Worm (Caenorhabditis elegans): ENCODE data around the gene nsy-7.

Gene nsy-7

DNA sequence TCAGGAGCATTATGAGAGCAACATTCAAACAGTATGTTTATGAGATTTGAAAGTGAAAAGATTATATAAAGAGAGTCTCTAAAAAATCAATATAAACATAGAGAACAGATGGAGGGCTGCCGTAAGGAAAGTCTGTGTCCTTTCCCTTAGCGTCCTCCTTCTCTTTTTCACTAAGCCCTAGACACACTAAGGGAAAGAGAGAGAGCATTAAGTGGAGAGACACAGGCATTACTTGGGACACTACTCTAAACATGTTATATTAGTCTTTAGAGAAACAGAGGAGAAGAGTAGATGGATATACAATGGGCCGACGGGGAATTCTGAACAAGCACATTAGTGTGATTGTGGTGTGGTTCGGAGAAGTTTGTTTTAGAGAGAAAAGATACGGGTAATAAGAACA lies 9.9 kb upstream of the nsy-7 start:
- TF ChIP-seq F13H6.1 (tag; optimal IDR thresholded peaks at IDR 0.05) (no peak), mdl-1 (tag; optimal IDR thresholded peaks at IDR 0.05) (no peak), nhr-10 (tag; optimal IDR thresholded peaks at IDR 0.05) (no peak), blmp-1 (tag; optimal IDR thresholded peaks at IDR 0.05; ENCODE audit: insufficient read depth) (no peak), sem-4 (tag; optimal IDR thresholded peaks at IDR 0.05) (no peak), nhr-23 (tag; optimal IDR thresholded peaks at IDR 0.05) (no peak), nhr-6 (tag; optimal IDR thresholded peaks at IDR 0.05) (no peak), ztf-1 (GFP tag; conservative IDR thresholded peaks at IDR 0.05) (no peak), ama-1 (optimal IDR thresholded peaks at IDR 0.05) (no peak), nhr-25 (tag; optimal IDR thresholded peaks at IDR 0.05) (no peak), lin-13 (GFP tag; optimal IDR thresholded peaks at IDR 0.05) (no peak), ztf-4 (tag; optimal IDR thresholded peaks at IDR 0.05) (no peak), mbf-1 (tag; optimal IDR thresholded peaks at IDR 0.05) (no peak), sma-3 (GFP tag; optimal IDR thresholded peaks at IDR 0.05) (no peak), nhr-21 (tag; optimal IDR thresholded peaks at IDR 0.05) (no peak), aly-2 (tag; optimal IDR thresholded peaks at IDR 0.05) (no peak)

DNA sequence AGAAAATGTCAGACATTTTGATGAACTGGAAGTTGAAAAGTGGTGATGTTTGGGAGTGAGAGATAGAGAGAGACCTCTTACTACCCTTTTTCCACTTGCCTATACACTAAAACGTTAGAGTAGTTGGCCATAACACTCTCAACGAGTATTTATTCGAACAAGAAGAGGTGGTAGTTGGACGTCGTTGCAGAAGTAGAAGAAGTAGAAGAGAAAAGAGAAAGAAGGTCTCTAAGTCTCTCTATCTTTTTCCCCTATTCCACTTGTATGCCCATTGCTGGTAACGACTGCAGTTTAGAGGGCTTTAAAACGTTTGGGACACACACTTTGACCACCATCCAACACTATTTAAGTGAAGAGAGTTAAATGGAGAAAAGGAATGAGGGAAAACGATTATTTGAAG lies 5.1 kb upstream of the nsy-7 start:
- TF ChIP-seq F13H6.1 (tag; optimal IDR thresholded peaks at IDR 0.05): no peak
- TF ChIP-seq nhr-25 (tag; optimal IDR thresholded peaks at IDR 0.05): no peak
- no peak for TF ChIP-seq lin-39 (tag; optimal IDR thresholded peaks at IDR 0.05)
- no peak for TF ChIP-seq unc-39 (tag; optimal IDR thresholded peaks at IDR 0.05)
- TF ChIP-seq lsy-2 (tag; optimal IDR thresholded peaks at IDR 0.05): no peak
- no peak for TF ChIP-seq zag-1 (tag; optimal IDR thresholded peaks at IDR 0.05)
- TF ChIP-seq aly-2 (tag; optimal IDR thresholded peaks at IDR 0.05): no peak
- TF ChIP-seq ztf-11 (tag; optimal IDR thresholded peaks at IDR 0.05): no peak

DNA sequence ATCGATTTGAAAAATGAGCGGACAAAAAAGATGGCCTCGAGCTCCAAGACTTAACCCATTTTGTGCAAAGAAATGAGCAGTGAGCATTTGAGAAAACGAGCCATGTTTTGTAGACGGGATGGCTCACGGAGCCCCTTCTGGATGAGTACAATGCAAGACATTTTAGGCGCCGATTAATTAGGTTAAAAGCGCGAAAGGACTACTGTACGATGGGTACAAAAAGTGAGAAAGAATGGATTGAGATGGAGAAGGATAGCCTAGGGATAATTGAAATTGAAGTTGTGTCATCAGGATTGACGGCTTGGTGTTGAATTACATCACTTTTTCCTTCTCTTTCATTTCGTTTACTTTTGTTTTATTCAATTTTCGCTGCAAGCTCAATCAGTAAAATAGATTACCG lies 5.7 kb downstream of the nsy-7 start:
- no peak for TF ChIP-seq nhr-12 (tag; optimal IDR thresholded peaks at IDR 0.05)

DNA sequence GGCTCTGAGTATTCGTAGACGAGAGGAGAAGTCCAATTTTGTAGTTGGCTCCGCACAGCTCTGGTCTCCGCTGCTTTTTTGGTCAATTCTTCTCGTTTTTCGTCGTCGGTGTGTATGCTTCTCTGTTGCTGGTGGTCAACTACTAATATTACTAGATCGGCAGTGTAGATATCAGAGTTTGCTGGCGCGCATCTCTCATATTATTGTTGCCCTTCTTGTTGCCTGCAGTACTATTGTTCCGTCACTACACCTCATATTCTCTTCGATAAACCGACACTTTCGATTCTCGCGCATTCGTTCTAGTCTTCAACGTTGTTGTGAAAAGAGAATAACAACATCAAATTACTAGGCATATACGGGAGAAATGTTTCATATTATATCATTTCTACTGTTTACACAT lies 6.3 kb downstream of the nsy-7 start:
- no peak for TF ChIP-seq nhr-23 (tag; optimal IDR thresholded peaks at IDR 0.05)
- TF ChIP-seq nhr-21 (tag; optimal IDR thresholded peaks at IDR 0.05): no peak
- TF ChIP-seq ZK546.5 (tag; optimal IDR thresholded peaks at IDR 0.05): no peak
- TF ChIP-seq Y55F3AM.14 (GFP tag; optimal IDR thresholded peaks at IDR 0.05): no peak
- TF ChIP-seq fos-1 (tag; optimal IDR thresholded peaks at IDR 0.05): no peak
- TF ChIP-seq nhr-77 (tag; optimal IDR thresholded peaks at IDR 0.05): no peak
- TF ChIP-seq ama-1 (optimal IDR thresholded peaks at IDR 0.05): no peak
- no peak for TF ChIP-seq ztf-4 (tag; optimal IDR thresholded peaks at IDR 0.05)
- no peak for TF ChIP-seq nhr-25 (tag; optimal IDR thresholded peaks at IDR 0.05)
- TF ChIP-seq lin-39 (tag; optimal IDR thresholded peaks at IDR 0.05): no peak
- no peak for TF ChIP-seq elt-3 (tag; optimal IDR thresholded peaks at IDR 0.05)
- TF ChIP-seq skn-1 (tag; optimal IDR thresholded peaks at IDR 0.05): no peak
- no peak for TF ChIP-seq egl-27 (tag; optimal IDR thresholded peaks at IDR 0.05)
- TF ChIP-seq ztf-11 (tag; optimal IDR thresholded peaks at IDR 0.05): no peak
- no peak for TF ChIP-seq mdl-1 (tag; optimal IDR thresholded peaks at IDR 0.05)
- no peak for TF ChIP-seq snpc-4 (tag; optimal IDR thresholded peaks at IDR 0.05)
- no peak for TF ChIP-seq nhr-10 (tag; optimal IDR thresholded peaks at IDR 0.05)
- TF ChIP-seq unc-39 (tag; optimal IDR thresholded peaks at IDR 0.05): no peak
- TF ChIP-seq nhr-129 (tag; optimal IDR thresholded peaks at IDR 0.05): no peak

DNA sequence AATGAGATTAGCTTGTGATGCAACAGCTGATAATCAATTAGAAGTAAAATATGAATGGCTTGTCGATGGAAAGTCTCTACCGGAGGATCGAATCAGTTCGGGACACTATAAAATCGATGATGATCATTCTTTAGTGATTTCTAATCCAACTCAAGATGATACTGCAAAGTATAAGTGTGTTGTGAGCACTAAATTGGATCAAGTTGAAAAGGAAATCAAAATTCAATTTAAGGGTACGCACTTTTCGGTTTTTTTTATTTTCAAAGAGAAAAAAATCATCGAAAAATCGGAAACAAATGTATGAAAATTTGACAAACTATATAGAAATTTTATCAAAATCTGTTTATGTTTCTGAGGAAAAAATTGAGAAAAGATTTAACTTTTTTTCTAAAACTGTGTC lies 9.9 kb downstream of the nsy-7 start:
- TF ChIP-seq nhr-11 (tag; optimal IDR thresholded peaks at IDR 0.05) (no peak), snpc-4 (tag; optimal IDR thresholded peaks at IDR 0.05) (no peak), elt-3 (tag; optimal IDR thresholded peaks at IDR 0.05) (no peak), nhr-21 (tag; optimal IDR thresholded peaks at IDR 0.05) (no peak)

DNA sequence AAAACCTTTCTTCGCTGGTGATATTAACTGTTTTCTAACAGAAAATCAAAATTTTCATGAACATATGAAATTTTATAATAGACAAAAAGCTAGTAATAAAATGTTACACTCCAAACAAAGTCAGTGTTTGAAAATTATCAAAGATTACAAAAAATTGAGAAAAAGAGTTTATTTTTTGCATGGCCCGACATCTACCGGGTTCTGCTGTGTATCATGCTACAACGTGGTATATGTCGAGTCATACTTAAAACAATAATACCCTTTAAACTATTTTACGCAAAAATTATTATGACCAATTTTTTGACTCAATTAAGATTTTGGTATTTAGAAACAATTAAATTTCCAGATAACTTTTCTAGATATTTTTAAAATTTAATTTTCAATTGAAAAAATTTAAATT lies 10.9 kb downstream of the nsy-7 start:
- TF ChIP-seq nhr-25 (tag; optimal IDR thresholded peaks at IDR 0.05) (no peak), snpc-4 (tag; optimal IDR thresholded peaks at IDR 0.05) (peak; percentile 37)

DNA sequence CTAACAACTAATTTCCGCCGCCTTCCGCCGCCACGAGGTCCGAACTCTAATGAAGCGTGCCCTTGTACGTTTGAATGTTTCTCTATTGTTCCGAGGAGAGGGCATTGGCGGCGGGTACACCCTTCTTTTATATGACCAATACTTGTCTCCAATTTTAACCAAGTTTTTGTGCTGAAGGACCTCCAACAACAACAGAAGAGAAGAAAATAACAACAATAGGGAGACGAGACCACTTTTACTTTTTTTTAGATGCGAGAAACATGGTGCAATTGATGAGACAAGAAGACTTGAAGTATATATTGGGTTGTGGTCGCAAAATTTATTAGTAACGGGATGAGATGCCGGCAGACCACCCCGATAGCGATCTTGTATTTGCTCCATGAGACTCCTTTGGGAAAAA lies 15.5 kb downstream of the nsy-7 start:
- no peak for TF ChIP-seq snpc-4 (tag; optimal IDR thresholded peaks at IDR 0.05)
- TF ChIP-seq nhr-237 (tag; optimal IDR thresholded peaks at IDR 0.05): no peak
- no peak for TF ChIP-seq nhr-23 (tag; optimal IDR thresholded peaks at IDR 0.05)
- no peak for TF ChIP-seq nhr-129 (tag; optimal IDR thresholded peaks at IDR 0.05)
- TF ChIP-seq lin-11 (tag; optimal IDR thresholded peaks at IDR 0.05): no peak
- no peak for TF ChIP-seq nhr-10 (tag; optimal IDR thresholded peaks at IDR 0.05)
- TF ChIP-seq nhr-77 (tag; optimal IDR thresholded peaks at IDR 0.05): no peak
- no peak for TF ChIP-seq lsy-2 (tag; optimal IDR thresholded peaks at IDR 0.05)
- no peak for TF ChIP-seq sma-3 (GFP tag; optimal IDR thresholded peaks at IDR 0.05)
- TF ChIP-seq crh-2 (tag; optimal IDR thresholded peaks at IDR 0.05): no peak
- TF ChIP-seq lin-39 (tag; optimal IDR thresholded peaks at IDR 0.05): no peak
- no peak for TF ChIP-seq egl-27 (tag; optimal IDR thresholded peaks at IDR 0.05)
- TF ChIP-seq unc-39 (tag; optimal IDR thresholded peaks at IDR 0.05): no peak
- no peak for TF ChIP-seq nhr-6 (tag; optimal IDR thresholded peaks at IDR 0.05)
- no peak for TF ChIP-seq mdl-1 (tag; optimal IDR thresholded peaks at IDR 0.05)
- TF ChIP-seq alr-1 (tag; optimal IDR thresholded peaks at IDR 0.05): no peak
- TF ChIP-seq sma-9 (GFP tag; optimal IDR thresholded peaks at IDR 0.05): no peak
- no peak for TF ChIP-seq sma-9 (tag; optimal IDR thresholded peaks at IDR 0.05)
- TF ChIP-seq unc-62 (GFP tag; optimal IDR thresholded peaks at IDR 0.05): no peak
- no peak for TF ChIP-seq ceh-82 (tag; optimal IDR thresholded peaks at IDR 0.05)
- no peak for TF ChIP-seq nhr-11 (tag; optimal IDR thresholded peaks at IDR 0.05)
